Fruit fly (Drosophila melanogaster): ENCODE measurements around the gene Pbp95.

Gene Pbp95

DNA sequence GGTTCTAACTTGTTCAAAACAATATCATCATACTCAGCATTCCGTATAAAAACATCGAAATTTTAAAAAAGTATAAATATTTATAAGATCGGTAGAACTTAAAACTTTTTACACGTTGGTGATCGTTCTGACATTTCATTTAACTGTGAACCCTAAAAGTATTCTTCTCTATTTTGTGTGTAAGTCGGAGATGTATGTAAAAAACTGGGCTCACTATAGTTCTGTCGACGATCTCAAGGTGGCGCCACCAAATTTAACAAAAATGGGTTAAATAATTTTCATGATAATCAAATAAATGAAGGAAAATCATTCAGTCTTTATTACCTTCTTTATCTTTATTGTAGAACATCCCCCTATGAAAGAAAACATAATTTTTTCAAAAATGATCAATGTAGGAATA lies 32.2 kb upstream of the Pbp95 start (continued):
- TF ChIP-seq twi (tag; optimal IDR thresholded peaks at IDR 0.05) (no peak), disco-r (GFP tag; optimal IDR thresholded peaks at IDR 0.05) (no peak), sr (GFP tag; IDR thresholded peaks at IDR 0.05) (no peak), psq (GFP tag; optimal IDR thresholded peaks at IDR 0.05) (no peak), CG17568 (GFP tag; optimal IDR thresholded peaks at IDR 0.05) (no peak), CG18262 (tag; optimal IDR thresholded peaks at IDR 0.05) (peak; percentile 22), HLHmδ (GFP tag; optimal IDR thresholded peaks at IDR 0.05) (no peak), CG2875 (GFP tag; optimal IDR thresholded peaks at IDR 0.05) (no peak), al (GFP tag; IDR thresholded peaks at IDR 0.05) (no peak), CG13123 (GFP tag; optimal IDR thresholded peaks at IDR 0.05) (no peak), jing (GFP tag; optimal IDR thresholded peaks at IDR 0.05) (no peak), CG10462 (GFP tag; optimal IDR thresholded peaks at IDR 0.05) (no peak), Stat92E (GFP tag; optimal IDR thresholded peaks at IDR 0.05) (no peak), CG4404 (GFP tag; IDR thresholded peaks at IDR 0.05) (no peak), zen2 (GFP tag; IDR thresholded peaks at IDR 0.05; ENCODE audit: partially characterized antibody) (no peak), ab (GFP tag; optimal IDR thresholded peaks at IDR 0.05) (no peak), CG12299 (tag; optimal IDR thresholded peaks at IDR 0.05) (no peak), Kr (GFP tag; optimal IDR thresholded peaks at IDR 0.05) (no peak), h (optimal IDR thresholded peaks at IDR 0.05) (no peak), CG17829 (tag; optimal IDR thresholded peaks at IDR 0.05) (peak; percentile 31), onecut (GFP tag; IDR thresholded peaks at IDR 0.05) (no peak), croc (GFP tag; conservative IDR thresholded peaks at IDR 0.05) (no peak), Chrac-16 (GFP tag; optimal IDR thresholded peaks at IDR 0.05) (no peak), CG9609 (GFP tag; optimal IDR thresholded peaks at IDR 0.05) (no peak), ham (GFP tag; IDR thresholded peaks at IDR 0.05) (no peak), Nf-YA (GFP tag; IDR thresholded peaks at IDR 0.05) (no peak), slou (GFP tag; optimal IDR thresholded peaks at IDR 0.05) (no peak), Scr (GFP tag; IDR thresholded peaks at IDR 0.05; ENCODE audit: partially characterized antibody) (no peak), CG4424 (GFP tag; optimal IDR thresholded peaks at IDR 0.05) (no peak), oc (tag; optimal IDR thresholded peaks at IDR 0.05) (no peak), sob (GFP tag; IDR thresholded peaks at IDR 0.05) (no peak), trem (tag; optimal IDR thresholded peaks at IDR 0.05) (peak; percentile 15), Drgx (GFP tag; IDR thresholded peaks at IDR 0.05) (no peak), CG17361 (GFP tag; IDR thresholded peaks at IDR 0.05) (peak; percentile 35; the same call in 1 of the 3 replicates), CG12155 (GFP tag; optimal IDR thresholded peaks at IDR 0.05) (no peak), gsb-n (tag; optimal IDR thresholded peaks at IDR 0.05) (no peak), Dip2 (GFP tag; IDR thresholded peaks at IDR 0.05) (no peak), stc (GFP tag; IDR thresholded peaks at IDR 0.05) (no peak), CG15601 (tag; optimal IDR thresholded peaks at IDR 0.05) (peak; percentile 18), Bgb (GFP tag; IDR thresholded peaks at IDR 0.05; ENCODE audit: partially characterized antibody) (peak; percentile 63), CG1233 (GFP tag; optimal IDR thresholded peaks at IDR 0.05) (no peak), CG2199 (GFP tag; IDR thresholded peaks at IDR 0.05) (peak; percentile 90), bcd (GFP tag; optimal IDR thresholded peaks at IDR 0.05) (no peak), CG11504 (tag; optimal IDR thresholded peaks at IDR 0.05) (no peak), CG8924 (tag; optimal IDR thresholded peaks at IDR 0.05) (no peak), Elba2 (GFP tag; optimal IDR thresholded peaks at IDR 0.05) (no peak), sug (tag; optimal IDR thresholded peaks at IDR 0.05) (no peak), prd (optimal IDR thresholded peaks at IDR 0.05) (no peak), prd (GFP tag; IDR thresholded peaks at IDR 0.05) (no peak), HmgD (GFP tag; optimal IDR thresholded peaks at IDR 0.05) (no peak), dmrt99B (tag; optimal IDR thresholded peaks at IDR 0.05) (no peak), mam (GFP tag; optimal IDR thresholded peaks at IDR 0.05) (no peak), cg (GFP tag; optimal IDR thresholded peaks at IDR 0.05) (no peak)

All from whole organism, embryonic.